Worm (Caenorhabditis elegans) whole organism, midembryonic: ENCODE results near the gene farl-11.

Experiments
- flt-1 ChIP-seq: fragments of 200-800 bp; sonication (Bioruptor generic); IDR thresholded peaks from 2 replicates; pipeline ENCODE4 v1.3.6; 2022; ENCODE audit warnings: missing genetic modification characterization, missing compliant biosample characterization
- ref-1 ChIP-seq: fragments of 200-800 bp; sonication (Bioruptor generic); conservative IDR thresholded peaks from 2 replicates; pipeline ENCODE4 v1.3.6; 2022; ENCODE audit warnings: missing genetic modification reagents, missing genetic modification characterization, missing compliant biosample characterization
- ztf-23 ChIP-seq: fragments of 200-800 bp; sonication (Bioruptor generic); IDR thresholded peaks from 2 replicates; pipeline ENCODE4 v1.3.6; 2022; ENCODE audit warnings: missing genetic modification reagents, missing genetic modification characterization, missing compliant biosample characterization

- TF ChIP-seq flt-1 (GFP tag; lab: Robert Waterston, UW) (no peak), ztf-23 (GFP tag; lab: Robert Waterston, UW) (no peak), ref-1 (no peak)
These were observed 44.6 kb downstream of the farl-11 start for ce11 chrII:7060202-7060601.
